Fruit fly (Drosophila melanogaster): ENCODE results near the gene CG2061.

The CG2061 gene

dm6 chrX:11081242-11081641, 11.1 kb upstream of the CG2061 start (continued):
- TF ChIP-seq Fer3 (tag; optimal IDR thresholded peaks at IDR 0.05), result peak; percentile 58
- TF ChIP-seq CG16813 (GFP tag; IDR thresholded peaks at IDR 0.05; ENCODE audit: partially characterized antibody), result no peak
- peak; percentile 50 for TF ChIP-seq CG9817 (tag; optimal IDR thresholded peaks at IDR 0.05)
- TF ChIP-seq Side (GFP tag; optimal IDR thresholded peaks at IDR 0.05), result no peak
- no peak for TF ChIP-seq D (optimal IDR thresholded peaks at IDR 0.05)
- no peak for TF ChIP-seq D (GFP tag; optimal IDR thresholded peaks at IDR 0.05)
- TF ChIP-seq CG11504 (tag; optimal IDR thresholded peaks at IDR 0.05), result peak; percentile 60
- peak; percentile 78 for TF ChIP-seq sens (GFP tag)
- TF ChIP-seq CG2712 (tag; optimal IDR thresholded peaks at IDR 0.05), result no peak
- peak; percentile 35; the same call in 1 of the 2 replicates for TF ChIP-seq sisA (GFP tag; IDR thresholded peaks at IDR 0.05)
- no peak for TF ChIP-seq wek (GFP tag; optimal IDR thresholded peaks at IDR 0.05)
- peak; percentile 49 for TF ChIP-seq phol (tag; optimal IDR thresholded peaks at IDR 0.05)
- no peak for TF ChIP-seq Dip2 (GFP tag; IDR thresholded peaks at IDR 0.05)
- TF ChIP-seq CG14710 (tag; optimal IDR thresholded peaks at IDR 0.05), result peak; percentile 20
- no peak for TF ChIP-seq twi (tag; optimal IDR thresholded peaks at IDR 0.05)
- peak; percentile 31; the same call in 1 of the 2 replicates for TF ChIP-seq CG32532 (GFP tag; IDR thresholded peaks at IDR 0.05)
- TF ChIP-seq CG16863 (GFP tag; optimal IDR thresholded peaks at IDR 0.05), result no peak
- peak; percentile 69 for TF ChIP-seq CoRest (tag; optimal IDR thresholded peaks at IDR 0.05)
- TF ChIP-seq CG10565 (GFP tag; optimal IDR thresholded peaks at IDR 0.05), result no peak
- no peak for TF ChIP-seq sens-2 (GFP tag; IDR thresholded peaks at IDR 0.05)
- peak; percentile 64 for TF ChIP-seq CG2120 (GFP tag; optimal IDR thresholded peaks at IDR 0.05)
- no peak; the same call in 1 of the 2 replicates for TF ChIP-seq CG9215 (GFP tag; IDR thresholded peaks at IDR 0.05)
- peak; percentile 41 for TF ChIP-seq Xbp1 (GFP tag; optimal IDR thresholded peaks at IDR 0.05)
- TF ChIP-seq btn (GFP tag; optimal IDR thresholded peaks at IDR 0.05), result no peak
- TF ChIP-seq Nf-YB (GFP tag; optimal IDR thresholded peaks at IDR 0.05), result no peak
- peak; percentile 58 for TF ChIP-seq Drgx (GFP tag; IDR thresholded peaks at IDR 0.05)
- peak; percentile 70 for TF ChIP-seq dysf (GFP tag; IDR thresholded peaks at IDR 0.05)
- 0 out of 2 replicates have a peak, but pooled peaks have one; percentile 16 for TF ChIP-seq CG3847 (GFP tag; IDR thresholded peaks at IDR 0.05)
- TF ChIP-seq Lim3 (GFP tag; IDR thresholded peaks at IDR 0.05), result no peak
- no peak for TF ChIP-seq CG17359 (tag; optimal IDR thresholded peaks at IDR 0.05)
- TF ChIP-seq cwo (GFP tag; optimal IDR thresholded peaks at IDR 0.05), result peak; percentile 40
- TF ChIP-seq CG31441 (GFP tag; IDR thresholded peaks at IDR 0.05), result peak; percentile 40; the same call in 1 of the 2 replicates
- no peak for TF ChIP-seq CG16779 (GFP tag; IDR thresholded peaks at IDR 0.05)
- 0 out of 2 replicates have a peak, but pooled peaks have one; percentile 45 for TF ChIP-seq CG32767 (GFP tag; IDR thresholded peaks at IDR 0.05)
- TF ChIP-seq Opbp (GFP tag; IDR thresholded peaks at IDR 0.05; ENCODE audit: partially characterized antibody), result no peak
- TF ChIP-seq CG12299 (tag; optimal IDR thresholded peaks at IDR 0.05), result no peak
- TF ChIP-seq CG1529 (GFP tag; optimal IDR thresholded peaks at IDR 0.05), result peak; percentile 4
- TF ChIP-seq CG33557 (GFP tag; optimal IDR thresholded peaks at IDR 0.05), result no peak
- no peak; the same call in 1 of the 2 replicates for TF ChIP-seq CG10366 (GFP tag; IDR thresholded peaks at IDR 0.05)
- TF ChIP-seq Hand (GFP tag; optimal IDR thresholded peaks at IDR 0.05), result peak; percentile 52
- TF ChIP-seq fd3F (GFP tag; optimal IDR thresholded peaks at IDR 0.05), result peak; percentile 31
- TF ChIP-seq CG16815 (GFP tag; optimal IDR thresholded peaks at IDR 0.05), result peak; percentile 11
- peak; percentile 57 for TF ChIP-seq CG12391 (tag; optimal IDR thresholded peaks at IDR 0.05)
- TF ChIP-seq amos (GFP tag; IDR thresholded peaks at IDR 0.05; ENCODE audit: partially characterized antibody), result no peak
- no peak for TF ChIP-seq Poxn (GFP tag; IDR thresholded peaks at IDR 0.05)
- peak; percentile 51 for TF ChIP-seq fd96Cb (tag; optimal IDR thresholded peaks at IDR 0.05)
- no peak for TF ChIP-seq CG14965 (GFP tag; optimal IDR thresholded peaks at IDR 0.05; ENCODE audit: borderline replicate concordance)
- TF ChIP-seq Fer2 (tag; optimal IDR thresholded peaks at IDR 0.05), result no peak
- TF ChIP-seq Lpt (GFP tag; optimal IDR thresholded peaks at IDR 0.05), result no peak
- TF ChIP-seq ssp (GFP tag; IDR thresholded peaks at IDR 0.05), result 0 out of 2 replicates have a peak, but pooled peaks have one; percentile 17
- no peak for TF ChIP-seq slp2 (GFP tag; optimal IDR thresholded peaks at IDR 0.05)

Measured in whole organism, embryonic.